Fruit fly (Drosophila melanogaster): Measurements from ENCODE around the gene Sse.

dm6 chr3L:5638542-5639045 lies 23.5 kb downstream of the Sse start:
- TF ChIP-seq OdsH (GFP tag; optimal IDR thresholded peaks at IDR 0.05) (no peak), Myc (optimal IDR thresholded peaks at IDR 0.05) (no peak), psq (GFP tag; optimal IDR thresholded peaks at IDR 0.05) (no peak)
